Worm (Caenorhabditis elegans): ENCODE data around the gene sri-39.
"Not testable (repeated sequence)": the region's sequence is repeated elsewhere in the genome, so short reads cannot be mapped to it uniquely, and the experiment has no call there.

The sri-39 gene

DNA sequence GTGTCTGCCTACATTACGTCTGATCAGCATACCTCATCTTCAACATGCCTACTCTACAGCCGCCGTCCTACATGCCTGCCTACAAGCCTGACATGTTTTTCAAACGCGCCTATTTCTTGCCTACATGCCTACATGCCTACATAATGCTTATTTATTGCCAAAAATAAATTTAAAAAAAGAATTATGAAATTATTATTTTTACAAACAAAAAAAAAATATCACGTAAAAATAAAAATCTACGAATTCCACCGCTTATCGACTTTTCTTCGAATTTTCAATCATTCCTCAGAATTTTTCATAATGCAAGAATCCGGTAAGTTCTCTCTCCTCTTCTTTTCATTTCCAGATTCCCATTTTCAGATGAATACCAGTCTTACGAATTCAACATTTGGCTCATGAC is 35.2 kb downstream of the sri-39 start, which contains the start of gene D2062.5 (continued):
- TF ChIP-seq ama-1 (optimal IDR thresholded peaks at IDR 0.05) (no peak), ama-1 (GFP tag; optimal IDR thresholded peaks at IDR 0.05) (no peak)

- TF ChIP-seq F52B5.7 (tag; optimal IDR thresholded peaks at IDR 0.05); repo-1 (tag; optimal IDR thresholded peaks at IDR 0.05); lir-1 (GFP tag; conservative IDR thresholded peaks at IDR 0.05): not testable (repeated sequence)
These were observed 35.7 kb downstream of the sri-39 start, which contains the start of gene D2062.4 for ce11 chrII:2622936-2623452. Gene D2062.4 (plus strand): TSS chrII:2623402.

- no peak for TF ChIP-seq lin-26 (GFP tag; IDR thresholded peaks at IDR 0.05)
- no peak for TF ChIP-seq lir-1 (GFP tag; conservative IDR thresholded peaks at IDR 0.05)
- TF ChIP-seq zfh-2 (GFP tag; conservative IDR thresholded peaks at IDR 0.05) = no peak
- no peak for TF ChIP-seq ceh-79 (tag; optimal IDR thresholded peaks at IDR 0.05)
- no peak for TF ChIP-seq nfya-2 (GFP tag; IDR thresholded peaks at IDR 0.05)
- no peak for TF ChIP-seq D2030.7 (GFP tag; IDR thresholded peaks at IDR 0.05)
- no peak for TF ChIP-seq F52B5.7 (tag; optimal IDR thresholded peaks at IDR 0.05)
- no peak for TF ChIP-seq F57C9.4 (tag; optimal IDR thresholded peaks at IDR 0.05)
- no peak for TF ChIP-seq Y79H2A.3 (GFP tag; conservative IDR thresholded peaks at IDR 0.05)
- no peak for TF ChIP-seq nfya-1 (tag; optimal IDR thresholded peaks at IDR 0.05; ENCODE audit: borderline replicate concordance, insufficient read depth)
- no peak for TF ChIP-seq akir-1 (GFP tag; optimal IDR thresholded peaks at IDR 0.05)
- no peak for TF ChIP-seq bed-2 (GFP tag; IDR thresholded peaks at IDR 0.05)
- TF ChIP-seq ztf-6 (GFP tag; IDR thresholded peaks at IDR 0.05) = no peak
- no peak for TF ChIP-seq lsy-27 (tag; optimal IDR thresholded peaks at IDR 0.05; ENCODE audit: borderline replicate concordance, insufficient read depth)
- no peak for TF ChIP-seq B0261.1 (tag; optimal IDR thresholded peaks at IDR 0.05)
- no peak for TF ChIP-seq C06A6.2 (GFP tag; conservative IDR thresholded peaks at IDR 0.05)
- TF ChIP-seq ztf-25 (GFP tag; IDR thresholded peaks at IDR 0.05) = no peak
- TF ChIP-seq hsf-1 (GFP tag; IDR thresholded peaks at IDR 0.05) = no peak
- no peak for TF ChIP-seq K12H6.12 (tag; optimal IDR thresholded peaks at IDR 0.05)
These were observed 37.5 kb downstream of the sri-39 start, which contains the start of gene lgc-28 for ce11 chrII:2624792-2625191. Gene lgc-28 (plus strand): TSS chrII:2625092.

DNA sequence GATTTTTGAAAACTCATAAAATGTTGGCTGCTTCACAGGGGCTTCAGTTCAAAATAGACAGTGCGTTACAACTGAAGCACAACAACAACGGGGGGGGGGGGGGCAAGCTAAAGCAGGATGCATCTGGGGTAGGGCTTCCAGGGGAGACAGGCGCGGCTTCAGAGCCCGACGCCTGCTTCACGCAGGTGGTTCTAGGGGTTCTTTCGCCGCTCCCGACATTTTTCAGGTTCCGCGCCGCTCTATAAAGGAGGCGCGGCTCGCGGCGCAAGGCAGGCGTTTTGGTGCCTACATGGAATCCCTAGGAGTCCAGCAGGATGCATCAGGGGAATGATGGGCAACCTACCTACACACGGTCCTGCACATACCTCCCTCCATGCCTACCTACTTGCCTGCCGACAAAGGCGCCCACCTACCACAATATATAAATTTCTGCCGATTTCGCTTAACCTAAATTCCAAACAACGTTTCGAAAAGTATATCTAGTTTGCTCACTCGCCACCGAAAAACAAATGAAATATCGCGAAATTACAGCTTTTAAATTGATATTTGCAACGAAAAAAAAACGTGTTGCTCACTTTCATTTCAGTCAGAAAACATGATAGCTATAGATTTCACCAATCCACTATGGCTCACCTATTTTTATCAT is 40.0 kb downstream of the sri-39 start, which contains the start of gene sri-71:
sri-71 (plus strand) TSS at position 596 of the 646 bp plus-strand sequence.
- TF ChIP-seq gei-17 (GFP tag; optimal IDR thresholded peaks at IDR 0.05) (no peak), madf-10 (tag; optimal IDR thresholded peaks at IDR 0.05) (no peak), ets-4 (GFP tag; optimal IDR thresholded peaks at IDR 0.05) (no peak), nfya-1 (tag; optimal IDR thresholded peaks at IDR 0.05; ENCODE audit: borderline replicate concordance, insufficient read depth) (no peak), tlf-1 (GFP tag; optimal IDR thresholded peaks at IDR 0.05) (no peak), zfh-2 (GFP tag; conservative IDR thresholded peaks at IDR 0.05) (peak; percentile 91), F57C9.4 (tag; optimal IDR thresholded peaks at IDR 0.05) (no peak), ztf-26 (tag; optimal IDR thresholded peaks at IDR 0.05) (no peak), egrh-3 (GFP tag; IDR thresholded peaks at IDR 0.05) (peak; percentile 87; the same call in 1 of the 2 replicates), T26A5.8 (tag; optimal IDR thresholded peaks at IDR 0.05) (no peak), dox-1 (GFP tag; IDR thresholded peaks at IDR 0.05) (0 out of 2 replicates have a peak, but pooled peaks have one; percentile 26), sptf-2 (GFP tag; optimal IDR thresholded peaks at IDR 0.05) (no peak), nhr-179 (tag; optimal IDR thresholded peaks at IDR 0.05) (no peak), lir-1 (GFP tag; conservative IDR thresholded peaks at IDR 0.05) (no peak), Y53G8AR.9 (GFP tag; conservative IDR thresholded peaks at IDR 0.05) (no peak), lin-54 (GFP tag; optimal IDR thresholded peaks at IDR 0.05) (no peak), let-607 (tag; optimal IDR thresholded peaks at IDR 0.05) (no peak), tbx-9 (tag; optimal IDR thresholded peaks at IDR 0.05; ENCODE audit: borderline replicate concordance) (no peak), ceh-100 (GFP tag; IDR thresholded peaks at IDR 0.05) (no peak), chd-7 (tag; optimal IDR thresholded peaks at IDR 0.05) (peak; percentile 4), Y53F4B.3 (GFP tag; IDR thresholded peaks at IDR 0.05) (no peak), nhr-90 (tag; optimal IDR thresholded peaks at IDR 0.05) (no peak), rec-8 (tag; optimal IDR thresholded peaks at IDR 0.05) (no peak)

Data from whole organism, young adult.